Fruit fly (Drosophila melanogaster) whole organism, embryonic: ENCODE measurements around the gene CG6051.
A peak's percentile ranks its signal among the peaks of the same experiment; 100 is the strongest.

Experiments
- Abd-B ChIP-seq: fragments of 200-800 bp; sonication (Bioruptor generic); optimal IDR thresholded peaks from 2 replicates; lab custom pipeline; 2018; ENCODE audit warnings: missing biosample characterization, mild to moderate bottlenecking, missing genetic modification characterization, moderate library complexity
- Aef1 ChIP-seq: fragments of 200-800 bp; sonication (Bioruptor generic); IDR thresholded peaks from 3 replicates; pipeline ENCODE4 v1.3.6; 2022; ENCODE audit warnings: missing biosample characterization, missing genetic modification characterization
- C15 ChIP-seq: fragments of 200-800 bp; sonication (Bioruptor generic); IDR thresholded peaks from 3 replicates; pipeline ENCODE4 v1.3.6; 2022; ENCODE audit warnings: missing biosample characterization, missing genetic modification characterization
- CG12071 ChIP-seq: fragments of 200-800 bp; sonication (Bioruptor generic); optimal IDR thresholded peaks from 3 replicates; lab custom pipeline; 2018; ENCODE audit warnings: missing biosample characterization, mild to moderate bottlenecking, missing genetic modification characterization
- CG12219 ChIP-seq: fragments of 200-800 bp; sonication (Bioruptor generic); optimal IDR thresholded peaks from 3 replicates; lab custom pipeline; 2018; ENCODE audit warnings: missing biosample characterization, mild to moderate bottlenecking, missing genetic modification characterization
- CG1233 ChIP-seq: fragments of 200-800 bp; sonication (Bioruptor generic); optimal IDR thresholded peaks from 4 replicates; lab custom pipeline; 2018; ENCODE audit warnings: missing biosample characterization, mild to moderate bottlenecking, missing genetic modification characterization
- CG12391 ChIP-seq: fragments of 200-800 bp; sonication (Bioruptor generic); optimal IDR thresholded peaks from 3 replicates; lab custom pipeline; 2018; ENCODE audit warnings: missing biosample characterization, mild to moderate bottlenecking, missing genetic modification characterization, moderate library complexity
- CG13424 ChIP-seq: fragments of 200-800 bp; sonication (Bioruptor generic); optimal IDR thresholded peaks from 2 replicates; lab custom pipeline; 2019; ENCODE audit warnings: missing biosample characterization, mild to moderate bottlenecking, missing genetic modification characterization, moderate library complexity
- CG13624 ChIP-seq: fragments of 200-800 bp; sonication (Bioruptor generic); optimal IDR thresholded peaks from 2 replicates; lab custom pipeline; 2016; ENCODE audit warnings: missing biosample characterization, missing genetic modification characterization
- CG15514 ChIP-seq: fragments of 200-800 bp; sonication (Bioruptor generic); optimal IDR thresholded peaks from 3 replicates; lab custom pipeline; 2017; ENCODE audit warnings: missing biosample characterization, missing genetic modification characterization, mild to moderate bottlenecking, moderate library complexity, missing genetic modification reagents
- CG18476 ChIP-seq: fragments of 200-800 bp; sonication (Bioruptor generic); optimal IDR thresholded peaks from 2 replicates; lab custom pipeline; 2016; ENCODE audit warnings: missing biosample characterization, mild to moderate bottlenecking, missing genetic modification characterization
- CG2129 ChIP-seq: fragments of 200-800 bp; sonication (Bioruptor generic); IDR thresholded peaks from 2 replicates; pipeline ENCODE4 v1.3.6; 2022; ENCODE audit warnings: missing biosample characterization, missing genetic modification characterization; ENCODE audit not compliant: partially characterized antibody
- CG32532 ChIP-seq: fragments of 200-800 bp; sonication (Bioruptor generic); IDR thresholded peaks from 2 replicates; pipeline ENCODE4 v1.3.6; 2022; ENCODE audit warnings: missing biosample characterization, missing genetic modification characterization
- CG32772 ChIP-seq: fragments of 200-800 bp; sonication (Bioruptor generic); IDR thresholded peaks from 2 replicates; pipeline ENCODE4 v1.3.6; 2022; ENCODE audit warnings: missing biosample characterization, missing genetic modification characterization
- CG4404 ChIP-seq: fragments of 200-800 bp; sonication (Bioruptor generic); IDR thresholded peaks from 2 replicates; pipeline ENCODE4 v1.3.6; 2022; ENCODE audit warnings: missing biosample characterization, missing genetic modification characterization
- CG5180 ChIP-seq: fragments of 200-800 bp; sonication (Bioruptor generic); optimal IDR thresholded peaks from 3 replicates; lab custom pipeline; 2017; ENCODE audit warnings: missing biosample characterization, missing genetic modification characterization, mild to moderate bottlenecking, moderate library complexity, missing genetic modification reagents
- CG6175 ChIP-seq: fragments of 200-800 bp; sonication (Bioruptor generic); IDR thresholded peaks from 3 replicates; pipeline ENCODE4 v1.3.6; 2022; ENCODE audit warnings: missing biosample characterization, missing genetic modification characterization
- CG6689 ChIP-seq: fragments of 200-800 bp; sonication (Bioruptor generic); IDR thresholded peaks from 2 replicates; pipeline ENCODE4 v1.3.6; 2022; ENCODE audit warnings: missing biosample characterization, missing genetic modification characterization
- CG8924 ChIP-seq: fragments of 200-800 bp; optimal IDR thresholded peaks from 3 replicates; lab custom pipeline; 2019; ENCODE audit warnings: missing biosample characterization, mild to moderate bottlenecking, missing genetic modification characterization, moderate library complexity
- CG9727 ChIP-seq: fragments of 200-800 bp; sonication (Bioruptor generic); optimal IDR thresholded peaks from 3 replicates; lab custom pipeline; 2017; ENCODE audit warnings: missing biosample characterization, mild to moderate bottlenecking, missing genetic modification characterization
- H2.0 ChIP-seq: fragments of 200-800 bp; sonication (Bioruptor generic); IDR thresholded peaks from 2 replicates; pipeline ENCODE4 v1.3.6; 2022; ENCODE audit warnings: missing biosample characterization, missing genetic modification characterization
- Lim3 ChIP-seq: fragments of 200-800 bp; sonication (Bioruptor generic); IDR thresholded peaks from 2 replicates; pipeline ENCODE4 v1.3.6; 2022; ENCODE audit warnings: missing biosample characterization, missing genetic modification characterization
- MESR4 ChIP-seq: fragments of 200-800 bp; sonication (Bioruptor generic); optimal IDR thresholded peaks from 2 replicates; lab custom pipeline; 2018; ENCODE audit warnings: missing biosample characterization, mild to moderate bottlenecking, missing genetic modification characterization, moderate library complexity
- Myb ChIP-seq: fragments of 200-800 bp; sonication (Bioruptor generic); optimal IDR thresholded peaks from 2 replicates; lab custom pipeline; 2016; ENCODE audit warnings: missing biosample characterization, missing genetic modification characterization
- NK7.1 ChIP-seq: fragments of 200-800 bp; sonication (Bioruptor generic); optimal IDR thresholded peaks from 3 replicates; lab custom pipeline; 2016; ENCODE audit warnings: missing biosample characterization, missing genetic modification characterization
- Side ChIP-seq: fragments of 200-800 bp; sonication (Bioruptor generic); optimal IDR thresholded peaks from 2 replicates; lab custom pipeline; 2016; ENCODE audit warnings: missing biosample characterization, missing genetic modification characterization
- TFAM ChIP-seq: fragments of 200-800 bp; sonication (Bioruptor generic); optimal IDR thresholded peaks from 2 replicates; lab custom pipeline; 2017; ENCODE audit warnings: missing biosample characterization, missing genetic modification characterization, inconsistent platforms
- Xbp1 ChIP-seq: fragments of 200-800 bp; sonication (Bioruptor generic); optimal IDR thresholded peaks from 3 replicates; lab custom pipeline; 2016; ENCODE audit warnings: missing biosample characterization, mild to moderate bottlenecking, missing genetic modification characterization
- ap ChIP-seq: fragments of 200-800 bp; sonication (Bioruptor generic); IDR thresholded peaks from 2 replicates; pipeline ENCODE4 v1.3.6; 2022; ENCODE audit warnings: missing biosample characterization, missing genetic modification characterization
- bigmax ChIP-seq: fragments of 200-800 bp; sonication (Bioruptor generic); optimal IDR thresholded peaks from 2 replicates; lab custom pipeline; 2018; ENCODE audit warnings: missing biosample characterization, mild to moderate bottlenecking, missing genetic modification characterization
- cad ChIP-seq: fragments of >200 bp; optimal IDR thresholded peaks from 2 replicates; lab custom pipeline; 2017; ENCODE audit warnings: missing biosample characterization, missing genetic modification characterization
- cas ChIP-seq: fragments of 200-800 bp; sonication (Bioruptor generic); IDR thresholded peaks from 2 replicates; pipeline ENCODE4 v1.3.6; 2022; ENCODE audit warnings: missing biosample characterization, missing genetic modification characterization
- cg ChIP-seq: fragments of 200-800 bp; sonication (Bioruptor generic); optimal IDR thresholded peaks from 3 replicates; lab custom pipeline; 2019; ENCODE audit warnings: missing biosample characterization, mild to moderate bottlenecking, missing genetic modification characterization, moderate library complexity
- ci ChIP-seq: fragments of 200-800 bp; sonication (Bioruptor generic); IDR thresholded peaks from 3 replicates; pipeline ENCODE4 v1.3.6; 2022; ENCODE audit warnings: missing biosample characterization, missing genetic modification characterization
- da ChIP-seq: fragments of 200-800 bp; sonication (Bioruptor generic); optimal IDR thresholded peaks from 2 replicates; lab custom pipeline; 2016; ENCODE audit warnings: missing biosample characterization, missing genetic modification characterization
- fd96Cb ChIP-seq: fragments of 200-800 bp; sonication (Bioruptor generic); optimal IDR thresholded peaks from 2 replicates; lab custom pipeline; 2018; ENCODE audit warnings: missing biosample characterization, mild to moderate bottlenecking, missing genetic modification characterization, moderate library complexity
- ftz-f1 ChIP-seq: fragments of 200-800 bp; sonication (Bioruptor generic); optimal IDR thresholded peaks from 2 replicates; lab custom pipeline; 2016; ENCODE audit warnings: missing biosample characterization, missing genetic modification characterization
- gcm2 ChIP-seq: fragments of 200-800 bp; sonication (Bioruptor generic); optimal IDR thresholded peaks from 2 replicates; lab custom pipeline; 2016; ENCODE audit warnings: missing biosample characterization, missing genetic modification characterization
- hkb ChIP-seq, 2 experiments: fragments of 200-800 bp in 1 of 2; fragments of >200 bp in 1 of 2; sonication (Bioruptor generic) in 1 of 2; IDR thresholded peaks in 1 of 2; optimal IDR thresholded peaks in 1 of 2; 2 replicates each; pipeline versions ENCODE4 v1.3.6 to Lab custom; 2017 to 2022; ENCODE audit warnings: missing biosample characterization in 1 of 2, missing genetic modification characterization in 1 of 2
- jigr1 ChIP-seq: fragments of 200-800 bp; sonication (Bioruptor generic); IDR thresholded peaks from 3 replicates; pipeline ENCODE4 v1.3.6; 2022; ENCODE audit warnings: missing biosample characterization, missing genetic modification characterization
- lilli ChIP-seq: fragments of 200-800 bp; sonication (Bioruptor generic); optimal IDR thresholded peaks from 3 replicates; lab custom pipeline; 2016; ENCODE audit warnings: missing biosample characterization, missing genetic modification characterization
- nau ChIP-seq: fragments of 200-800 bp; sonication (Bioruptor generic); optimal IDR thresholded peaks from 3 replicates; lab custom pipeline; 2017; ENCODE audit warnings: missing biosample characterization, mild to moderate bottlenecking, missing genetic modification characterization, missing genetic modification reagents
- salm ChIP-seq: fragments of 200-800 bp; sonication (Bioruptor generic); optimal IDR thresholded peaks from 2 replicates; lab custom pipeline; 2018; ENCODE audit warnings: missing biosample characterization, mild to moderate bottlenecking, missing genetic modification characterization
- sisA ChIP-seq: fragments of 200-800 bp; sonication (Bioruptor generic); IDR thresholded peaks from 2 replicates; pipeline ENCODE4 v1.3.6; 2022; ENCODE audit warnings: missing biosample characterization, missing genetic modification characterization
- slp2 ChIP-seq: fragments of 200-800 bp; sonication (Bioruptor generic); optimal IDR thresholded peaks from 2 replicates; lab custom pipeline; 2016; ENCODE audit warnings: missing biosample characterization, missing genetic modification characterization
- trh ChIP-seq: fragments of 200-800 bp; sonication (Bioruptor generic); optimal IDR thresholded peaks from 2 replicates; lab custom pipeline; 2016; ENCODE audit warnings: missing biosample characterization, missing genetic modification characterization
- vfl ChIP-seq: fragments of 200-800 bp; sonication (Bioruptor generic); optimal IDR thresholded peaks from 2 replicates; lab custom pipeline; 2016; ENCODE audit warnings: missing biosample characterization, missing genetic modification characterization
- wor ChIP-seq: fragments of 200-800 bp; sonication (Bioruptor generic); IDR thresholded peaks from 2 replicates; pipeline ENCODE4 v1.3.6; 2022; ENCODE audit warnings: missing biosample characterization, missing genetic modification characterization
- zfh2 ChIP-seq: fragments of 200-800 bp; sonication (Bioruptor generic); optimal IDR thresholded peaks from 2 replicates; lab custom pipeline; 2016; ENCODE audit warnings: missing biosample characterization, missing genetic modification characterization

The CG6051 gene

dm6 chr3R:27111784-27112602, 38.9 kb downstream of the CG6051 start, which contains the start of the genes gb and CG5815 (continued):
- peak; percentile 91 for TF ChIP-seq CG8924
- TF ChIP-seq wor (GFP tag; lab: Robert Waterston, UW): peak; percentile 69
- TF ChIP-seq H2.0 (GFP tag; lab: Robert Waterston, UW): peak; percentile 89
- TF ChIP-seq C15 (GFP tag; lab: Robert Waterston, UW): peak; percentile 75; the same call in 2 of the 3 replicates
- peak; percentile 81 for TF ChIP-seq ap (GFP tag; lab: Robert Waterston, UW)
- TF ChIP-seq Myb: peak; percentile 51
- peak; percentile 91 for TF ChIP-seq CG18476
- peak; percentile 78 for TF ChIP-seq ftz-f1 (GFP tag; lab: Kevin White, UChicago)
- TF ChIP-seq salm (tag; lab: Kevin White, UChicago): peak; percentile 63
- peak; percentile 80 for TF ChIP-seq CG13624 (GFP tag; lab: Kevin White, UChicago)
- TF ChIP-seq CG32772 (GFP tag; lab: Robert Waterston, UW): peak; percentile 87
- peak; percentile 85 for TF ChIP-seq CG1233 (GFP tag; lab: Kevin White, UChicago)
- peak; percentile 60; the same call in 1 of the 2 replicates for TF ChIP-seq Lim3 (GFP tag; lab: Robert Waterston, UW)
- TF ChIP-seq MESR4 (GFP tag; lab: Kevin White, UChicago): peak; percentile 41
- TF ChIP-seq fd96Cb (tag; lab: Kevin White, UChicago): peak; percentile 89
- no peak for TF ChIP-seq bigmax (GFP tag; lab: Kevin White, UChicago)
- peak; percentile 91 for TF ChIP-seq vfl (GFP tag; lab: Kevin White, UChicago)
- peak; percentile 94 for TF ChIP-seq Xbp1
- peak; percentile 91 for TF ChIP-seq Aef1 (GFP tag; lab: Robert Waterston, UW)
- TF ChIP-seq zfh2 (GFP tag; lab: Kevin White, UChicago): peak; percentile 89
- TF ChIP-seq CG5180 (GFP tag; lab: Kevin White, UChicago): no peak
- peak; percentile 75 for TF ChIP-seq cg (GFP tag; lab: Kevin White, UChicago)
- TF ChIP-seq jigr1 (GFP tag; lab: Robert Waterston, UW): peak; percentile 68; the same call in 1 of the 3 replicates
- TF ChIP-seq cad (GFP tag; lab: Kevin White, UChicago): no peak
- peak; percentile 96 for TF ChIP-seq lilli
- TF ChIP-seq Abd-B (GFP tag; lab: Kevin White, UChicago): peak; percentile 90
- TF ChIP-seq CG9727: peak; percentile 92
- peak; percentile 88 for TF ChIP-seq sisA (GFP tag; lab: Robert Waterston, UW)
- peak; percentile 86; the same call in 2 of the 3 replicates for TF ChIP-seq CG6175 (GFP tag; lab: Robert Waterston, UW)
- TF ChIP-seq CG12391 (tag; lab: Kevin White, UChicago): peak; percentile 94
- no peak for TF ChIP-seq nau (GFP tag; lab: Kevin White, UChicago)
- peak; percentile 96 for TF ChIP-seq CG32532 (GFP tag; lab: Robert Waterston, UW)
- peak; percentile 71 for TF ChIP-seq hkb (optimal IDR thresholded peaks at IDR 0.05; lab: Kevin White, UChicago)
- peak; percentile 92 for TF ChIP-seq hkb (GFP tag; IDR thresholded peaks at IDR 0.05; lab: Robert Waterston, UW)
- TF ChIP-seq NK7.1 (GFP tag; lab: Kevin White, UChicago): peak; percentile 70
- no peak for TF ChIP-seq da
- peak; percentile 71 for TF ChIP-seq gcm2
- TF ChIP-seq Side (GFP tag; lab: Kevin White, UChicago): peak; percentile 50
- peak; percentile 93 for TF ChIP-seq CG13424
- no peak for TF ChIP-seq CG12071 (GFP tag; lab: Kevin White, UChicago)
- TF ChIP-seq trh (GFP tag; lab: Kevin White, UChicago): peak; percentile 78
- TF ChIP-seq CG6689 (GFP tag; lab: Robert Waterston, UW): peak; percentile 86
- peak; percentile 55 for TF ChIP-seq slp2 (GFP tag; lab: Kevin White, UChicago)
- TF ChIP-seq CG12219 (GFP tag; lab: Kevin White, UChicago): peak; percentile 61
- TF ChIP-seq CG2129 (GFP tag; lab: Robert Waterston, UW): peak; percentile 96
- peak; percentile 88 for TF ChIP-seq cas (GFP tag; lab: Robert Waterston, UW)
- TF ChIP-seq CG15514 (GFP tag; lab: Kevin White, UChicago): peak; percentile 87
- TF ChIP-seq CG4404: peak; percentile 85
- peak; percentile 91 for TF ChIP-seq ci (GFP tag; lab: Robert Waterston, UW)
- TF ChIP-seq TFAM (GFP tag; lab: Kevin White, UChicago): peak; percentile 50
